Fruit fly (Drosophila melanogaster) whole organism, adult: ENCODE data around the gene CG18262.

ENCODE experiments used
- CG11617 ChIP-seq: fragments of 200-800 bp; sonication (Bioruptor generic); optimal IDR thresholded peaks from 2 replicates; lab custom pipeline; 2017; ENCODE audit warnings: mild to moderate bottlenecking, missing biosample characterization, missing genetic modification reagents, missing genetic modification characterization
- CG33017 ChIP-seq: fragments of 200-800 bp; sonication (Bioruptor generic); optimal IDR thresholded peaks from 2 replicates; lab custom pipeline; 2018; ENCODE audit warnings: missing biosample characterization, mild to moderate bottlenecking, missing genetic modification characterization, moderate library complexity
- toe ChIP-seq: fragments of 200-800 bp; sonication (Bioruptor generic); optimal IDR thresholded peaks from 2 replicates; lab custom pipeline; 2016; ENCODE audit warnings: missing biosample characterization, missing genetic modification characterization

DNA sequence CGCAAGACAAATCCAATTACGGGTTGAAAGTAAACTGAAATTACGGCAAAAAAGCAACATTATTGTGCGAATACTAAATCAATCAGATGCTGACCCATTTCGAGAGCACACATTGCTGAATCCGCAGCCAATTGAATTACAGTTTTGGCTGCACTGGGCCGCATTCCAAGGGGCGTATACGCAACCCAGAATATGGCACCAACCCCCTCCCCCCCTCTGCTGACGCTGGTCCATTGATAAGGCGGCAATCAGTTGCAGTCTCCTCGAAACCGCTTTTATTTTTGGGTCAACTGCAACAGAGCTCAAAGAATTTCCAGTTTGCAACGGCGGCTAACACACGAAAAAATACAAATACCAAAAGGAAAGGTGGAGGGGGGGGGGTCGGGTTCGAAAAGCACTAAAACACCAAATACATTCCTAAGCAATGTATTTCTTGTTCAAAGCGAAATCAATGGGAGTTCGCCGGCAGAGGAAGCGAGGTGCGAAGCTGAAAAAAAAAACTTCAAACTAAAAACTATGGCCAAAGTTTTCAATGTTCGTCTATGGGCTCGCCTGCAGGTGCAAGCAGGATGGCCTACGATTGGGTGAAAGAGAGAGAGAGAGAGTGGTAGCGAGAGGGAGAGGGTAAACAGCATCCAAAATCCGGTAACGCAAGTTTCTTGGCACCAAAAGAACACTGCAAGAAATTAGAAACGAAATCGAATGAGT, 42.9 kb downstream of the CG18262 start:
- TF ChIP-seq CG33017 (no peak), toe (GFP tag; lab: Kevin White, UChicago) (no peak), CG11617 (GFP tag; lab: Kevin White, UChicago) (no peak)
